Fruit fly (Drosophila melanogaster) whole organism, embryonic: Measurements from ENCODE around the gene mthl2.

Experiments used
- Aef1 ChIP-seq: fragments of 200-800 bp; sonication (Bioruptor generic); IDR thresholded peaks from 3 replicates; pipeline ENCODE4 v1.3.6; 2022; ENCODE audit warnings: missing biosample characterization, missing genetic modification characterization
- BEAF-32 ChIP-seq: fragments of 200-800 bp; sonication (Bioruptor generic); optimal IDR thresholded peaks from 3 replicates; lab custom pipeline; 2017; ENCODE audit warnings: missing biosample characterization, missing genetic modification characterization, mild to moderate bottlenecking, moderate library complexity, missing genetic modification reagents
- CG12104 ChIP-seq: fragments of 200-800 bp; sonication (Bioruptor generic); optimal IDR thresholded peaks from 3 replicates; lab custom pipeline; 2016; ENCODE audit warnings: missing biosample characterization, missing genetic modification characterization
- CG12155 ChIP-seq: fragments of 200-800 bp; sonication (Bioruptor generic); optimal IDR thresholded peaks from 3 replicates; lab custom pipeline; 2016; ENCODE audit warnings: missing biosample characterization, missing genetic modification characterization
- CG12659 ChIP-seq: fragments of 200-800 bp; sonication (Bioruptor generic); optimal IDR thresholded peaks from 3 replicates; lab custom pipeline; 2017; ENCODE audit warnings: mild to moderate bottlenecking, missing biosample characterization, missing genetic modification reagents, missing genetic modification characterization
- CG14667 ChIP-seq: fragments of 200-800 bp; sonication (Bioruptor generic); IDR thresholded peaks from 2 replicates; pipeline ENCODE4 v1.3.6; 2022; ENCODE audit warnings: missing biosample characterization, missing genetic modification characterization
- CG15479 ChIP-seq: fragments of 200-800 bp; sonication (Bioruptor generic); optimal IDR thresholded peaks from 3 replicates; lab custom pipeline; 2019; ENCODE audit warnings: missing biosample characterization, mild to moderate bottlenecking, missing genetic modification characterization, moderate library complexity
- CG16779 ChIP-seq: fragments of 200-800 bp; sonication (Bioruptor generic); IDR thresholded peaks from 2 replicates; pipeline ENCODE4 v1.3.6; 2022; ENCODE audit warnings: missing biosample characterization, missing genetic modification characterization
- CG17361 ChIP-seq: fragments of 200-800 bp; sonication (Bioruptor generic); IDR thresholded peaks from 3 replicates; pipeline ENCODE4 v1.3.6; 2022; ENCODE audit warnings: missing biosample characterization, missing genetic modification characterization
- CG17385 ChIP-seq: fragments of 200-800 bp; sonication (Bioruptor generic); optimal IDR thresholded peaks from 3 replicates; lab custom pipeline; 2018; ENCODE audit warnings: missing biosample characterization, mild to moderate bottlenecking, missing genetic modification characterization
- CG17829 ChIP-seq: fragments of 200-800 bp; optimal IDR thresholded peaks from 2 replicates; lab custom pipeline; 2019; ENCODE audit warnings: missing biosample characterization, mild to moderate bottlenecking, missing genetic modification characterization, moderate library complexity
- CG17912 ChIP-seq: fragments of 200-800 bp; sonication (Bioruptor generic); optimal IDR thresholded peaks from 2 replicates; lab custom pipeline; 2018; ENCODE audit warnings: missing biosample characterization, mild to moderate bottlenecking, missing genetic modification characterization
- CG3163 ChIP-seq: fragments of 200-800 bp; sonication (Bioruptor generic); optimal IDR thresholded peaks from 3 replicates; lab custom pipeline; 2016; ENCODE audit warnings: missing biosample characterization, missing genetic modification characterization
- CG32532 ChIP-seq: fragments of 200-800 bp; sonication (Bioruptor generic); IDR thresholded peaks from 2 replicates; pipeline ENCODE4 v1.3.6; 2022; ENCODE audit warnings: missing biosample characterization, missing genetic modification characterization
- CG32772 ChIP-seq: fragments of 200-800 bp; sonication (Bioruptor generic); IDR thresholded peaks from 2 replicates; pipeline ENCODE4 v1.3.6; 2022; ENCODE audit warnings: missing biosample characterization, missing genetic modification characterization
- CG33557 ChIP-seq: fragments of 200-800 bp; sonication (Bioruptor generic); optimal IDR thresholded peaks from 2 replicates; lab custom pipeline; 2019; ENCODE audit warnings: missing biosample characterization, mild to moderate bottlenecking, missing genetic modification characterization, moderate library complexity
- CG3995 ChIP-seq: fragments of 200-800 bp; sonication (Bioruptor generic); optimal IDR thresholded peaks from 3 replicates; lab custom pipeline; 2016; ENCODE audit warnings: missing biosample characterization, missing genetic modification characterization
- CG42726 ChIP-seq: fragments of 200-800 bp; sonication (Bioruptor generic); IDR thresholded peaks from 2 replicates; pipeline ENCODE4 v1.3.6; 2022; ENCODE audit warnings: missing biosample characterization, missing genetic modification characterization; ENCODE audit not compliant: partially characterized antibody
- CG4404 ChIP-seq: fragments of 200-800 bp; sonication (Bioruptor generic); IDR thresholded peaks from 2 replicates; pipeline ENCODE4 v1.3.6; 2022; ENCODE audit warnings: missing biosample characterization, missing genetic modification characterization
- CG4617 ChIP-seq: fragments of 200-800 bp; sonication (Bioruptor generic); optimal IDR thresholded peaks from 3 replicates; lab custom pipeline; 2016; ENCODE audit warnings: missing biosample characterization, missing genetic modification characterization, borderline replicate concordance
- CG6175 ChIP-seq: fragments of 200-800 bp; sonication (Bioruptor generic); IDR thresholded peaks from 3 replicates; pipeline ENCODE4 v1.3.6; 2022; ENCODE audit warnings: missing biosample characterization, missing genetic modification characterization
- CG7963 ChIP-seq: fragments of 200-800 bp; sonication (Bioruptor generic); IDR thresholded peaks from 3 replicates; pipeline ENCODE4 v1.3.6; 2022; ENCODE audit warnings: missing biosample characterization, missing genetic modification characterization; ENCODE audit not compliant: partially characterized antibody
- CG9932 ChIP-seq: fragments of 200-800 bp; sonication (Bioruptor generic); IDR thresholded peaks from 2 replicates; pipeline ENCODE4 v1.3.6; 2022; ENCODE audit warnings: missing biosample characterization, missing genetic modification characterization
- CHES-1-like ChIP-seq: fragments of 200-800 bp; sonication (Bioruptor generic); optimal IDR thresholded peaks from 2 replicates; lab custom pipeline; 2016; ENCODE audit warnings: missing biosample characterization, missing genetic modification characterization
- Dbx ChIP-seq: fragments of 200-800 bp; sonication (Bioruptor generic); IDR thresholded peaks from 3 replicates; pipeline ENCODE4 v1.3.6; 2022; ENCODE audit warnings: missing biosample characterization, missing genetic modification characterization
- Dfd ChIP-seq, 2 experiments: fragments of >200 bp; optimal IDR thresholded peaks; 2 replicates each; lab custom pipeline; 2017; ENCODE audit warnings: missing biosample characterization in 2 of 2, missing genetic modification characterization in 2 of 2
- Eip74EF ChIP-seq, 2 experiments: fragments of 200-800 bp in 1 of 2; fragments of >200 bp in 1 of 2; sonication (Bioruptor generic) in 1 of 2; optimal IDR thresholded peaks; 2 replicates each; lab custom pipeline; 2017 to 2019; ENCODE audit warnings: missing biosample characterization in 2 of 2, missing genetic modification characterization in 2 of 2, mild to moderate bottlenecking in 1 of 2, moderate library complexity in 1 of 2
- Ets97D ChIP-seq: fragments of 200-800 bp; sonication (Bioruptor generic); optimal IDR thresholded peaks from 3 replicates; lab custom pipeline; 2016; ENCODE audit warnings: missing biosample characterization, missing genetic modification characterization
- Gug ChIP-seq: fragments of 200-800 bp; sonication (Bioruptor generic); IDR thresholded peaks from 4 replicates; pipeline ENCODE4 v1.3.6; 2022; ENCODE audit warnings: missing biosample characterization, missing genetic modification characterization
- HmgD ChIP-seq: fragments of 200-800 bp; sonication (Bioruptor generic); optimal IDR thresholded peaks from 3 replicates; lab custom pipeline; 2016; ENCODE audit warnings: missing biosample characterization, missing genetic modification characterization
- Hmr ChIP-seq: fragments of 200-800 bp; sonication (Bioruptor generic); optimal IDR thresholded peaks from 3 replicates; lab custom pipeline; 2017; ENCODE audit warnings: mild to moderate bottlenecking, missing biosample characterization, missing genetic modification reagents, missing genetic modification characterization
- MBD-R2 ChIP-seq: fragments of 200-800 bp; sonication (Bioruptor generic); IDR thresholded peaks from 2 replicates; pipeline ENCODE4 v1.3.6; 2022; ENCODE audit warnings: missing biosample characterization, missing genetic modification characterization
- NFAT ChIP-seq: fragments of 200-800 bp; sonication (Bioruptor generic); IDR thresholded peaks from 2 replicates; pipeline ENCODE4 v1.3.6; 2022; ENCODE audit warnings: missing biosample characterization, missing genetic modification characterization
- Ravus ChIP-seq: fragments of 200-800 bp; sonication (Bioruptor generic); IDR thresholded peaks from 2 replicates; pipeline ENCODE4 v1.3.6; 2022; ENCODE audit warnings: missing biosample characterization, missing genetic modification characterization
- Spps ChIP-seq: fragments of 200-800 bp; sonication (Bioruptor generic); optimal IDR thresholded peaks from 2 replicates; lab custom pipeline; 2018; ENCODE audit warnings: missing biosample characterization, mild to moderate bottlenecking, missing genetic modification characterization
- aop ChIP-seq: fragments of 200-800 bp; sonication (Bioruptor generic); IDR thresholded peaks from 2 replicates; pipeline ENCODE4 v1.3.6; 2022; ENCODE audit warnings: missing biosample characterization, missing genetic modification characterization
- bigmax ChIP-seq: fragments of 200-800 bp; sonication (Bioruptor generic); optimal IDR thresholded peaks from 2 replicates; lab custom pipeline; 2018; ENCODE audit warnings: missing biosample characterization, mild to moderate bottlenecking, missing genetic modification characterization
- bowl ChIP-seq: fragments of 200-800 bp; sonication (Bioruptor generic); IDR thresholded peaks from 2 replicates; pipeline ENCODE4 v1.3.6; 2022; ENCODE audit warnings: missing biosample characterization, missing genetic modification characterization
- btn ChIP-seq: fragments of 200-800 bp; sonication (Bioruptor generic); optimal IDR thresholded peaks from 2 replicates; lab custom pipeline; 2016; ENCODE audit warnings: missing biosample characterization, missing genetic modification characterization
- chinmo ChIP-seq: fragments of 200-800 bp; sonication (Bioruptor generic); IDR thresholded peaks from 4 replicates; pipeline ENCODE4 v1.3.6; 2022; ENCODE audit warnings: missing biosample characterization, missing genetic modification characterization; ENCODE audit not compliant: partially characterized antibody
- crc ChIP-seq: fragments of 200-800 bp; sonication (Bioruptor generic); optimal IDR thresholded peaks from 2 replicates; lab custom pipeline; 2016; ENCODE audit warnings: missing biosample characterization, missing genetic modification characterization
- croc ChIP-seq: fragments of 200-800 bp; sonication (Bioruptor generic); conservative IDR thresholded peaks from 3 replicates; pipeline ENCODE4 v1.3.6; 2022; ENCODE audit warnings: missing biosample characterization, missing genetic modification characterization
- dan ChIP-seq: fragments of 200-800 bp; sonication (Bioruptor generic); IDR thresholded peaks from 2 replicates; pipeline ENCODE4 v1.3.6; 2022; ENCODE audit warnings: missing biosample characterization, missing genetic modification characterization
- dmrt11E ChIP-seq: fragments of 200-800 bp; sonication (Bioruptor generic); optimal IDR thresholded peaks from 3 replicates; lab custom pipeline; 2018; ENCODE audit warnings: missing biosample characterization, mild to moderate bottlenecking, missing genetic modification characterization, moderate library complexity
- grn ChIP-seq: fragments of 200-800 bp; sonication (Bioruptor generic); optimal IDR thresholded peaks from 3 replicates; lab custom pipeline; 2017; ENCODE audit warnings: missing biosample characterization, missing genetic modification characterization
- ind ChIP-seq: fragments of 200-800 bp; sonication (Bioruptor generic); optimal IDR thresholded peaks from 3 replicates; lab custom pipeline; 2016; ENCODE audit warnings: missing biosample characterization, missing genetic modification characterization
- odd ChIP-seq: fragments of 200-800 bp; sonication (Bioruptor generic); optimal IDR thresholded peaks from 2 replicates; lab custom pipeline; 2017; ENCODE audit warnings: missing biosample characterization, mild to moderate bottlenecking, missing genetic modification characterization
- p53 ChIP-seq: fragments of 200-800 bp; sonication (Bioruptor generic); optimal IDR thresholded peaks from 2 replicates; lab custom pipeline; 2016; ENCODE audit warnings: missing biosample characterization, missing genetic modification characterization
- tin ChIP-seq: fragments of 200-800 bp; sonication (Bioruptor generic); optimal IDR thresholded peaks from 3 replicates; lab custom pipeline; 2016; ENCODE audit warnings: missing biosample characterization, missing genetic modification characterization
- twi ChIP-seq: fragments of 200-800 bp; optimal IDR thresholded peaks from 2 replicates; lab custom pipeline; 2019; ENCODE audit warnings: missing biosample characterization, mild to moderate bottlenecking, missing genetic modification characterization, moderate library complexity
- vnd ChIP-seq: fragments of 200-800 bp; sonication (Bioruptor generic); IDR thresholded peaks from 3 replicates; pipeline ENCODE4 v1.3.6; 2022; ENCODE audit warnings: missing biosample characterization, missing genetic modification characterization; ENCODE audit not compliant: partially characterized antibody
- vvl ChIP-seq: fragments of 200-800 bp; sonication (Bioruptor generic); IDR thresholded peaks from 2 replicates; pipeline ENCODE4 v1.3.6; 2022; ENCODE audit warnings: missing biosample characterization, missing genetic modification characterization

mthl2 gene

dm6 chr3L:5630608-5631080, 26.1 kb downstream of the mthl2 start, which contains the start of gene Blimp-1 (continued):
- TF ChIP-seq CG6175 (GFP tag; lab: Robert Waterston, UW) (no peak), bigmax (GFP tag; lab: Kevin White, UChicago) (no peak), CG16779 (GFP tag; lab: Robert Waterston, UW) (no peak), grn (GFP tag; lab: Kevin White, UChicago) (no peak), ind (GFP tag; lab: Kevin White, UChicago) (no peak), Ets97D (GFP tag; lab: Kevin White, UChicago) (no peak), Hmr (GFP tag; lab: Kevin White, UChicago) (no peak), btn (GFP tag; lab: Kevin White, UChicago) (no peak), Dfd (GFP tag; optimal IDR thresholded peaks at IDR 0.05; lab: Kevin White, UChicago) (no peak), p53 (no peak), CG9932 (GFP tag; lab: Robert Waterston, UW) (no peak), CG17829 (tag; lab: Kevin White, UChicago) (no peak), CG17912 (GFP tag; lab: Kevin White, UChicago) (no peak), NFAT (GFP tag; lab: Robert Waterston, UW) (no peak), HmgD (GFP tag; lab: Kevin White, UChicago) (no peak), bowl (GFP tag; lab: Robert Waterston, UW) (no peak), CG32532 (GFP tag; lab: Robert Waterston, UW) (peak; percentile 51), CHES-1-like (GFP tag; lab: Kevin White, UChicago) (no peak), CG17385 (GFP tag; lab: Kevin White, UChicago) (no peak), odd (GFP tag; lab: Kevin White, UChicago) (no peak), aop (GFP tag; lab: Robert Waterston, UW) (0 out of 2 replicates have a peak, but pooled peaks have one; percentile 8), Ravus (GFP tag; lab: Robert Waterston, UW) (no peak), CG12155 (GFP tag; lab: Kevin White, UChicago) (no peak), CG4617 (GFP tag; lab: Kevin White, UChicago) (no peak), vvl (GFP tag; lab: Robert Waterston, UW) (peak; percentile 38; the same call in 1 of the 2 replicates), CG3995 (GFP tag; lab: Kevin White, UChicago) (no peak), CG3163 (GFP tag; lab: Kevin White, UChicago) (peak; percentile 86), BEAF-32 (GFP tag; lab: Kevin White, UChicago) (no peak), CG4404 (no peak), CG7963 (no peak), CG12104 (no peak), Spps (tag; lab: Kevin White, UChicago) (no peak), CG17361 (GFP tag; lab: Robert Waterston, UW) (no peak), CG12659 (no peak), croc (GFP tag; lab: Robert Waterston, UW) (no peak), tin (GFP tag; lab: Kevin White, UChicago) (no peak), MBD-R2 (GFP tag; lab: Robert Waterston, UW) (no peak), CG32772 (no peak), CG42726 (GFP tag; lab: Robert Waterston, UW) (no peak), Dbx (GFP tag; lab: Robert Waterston, UW) (0 out of 3 replicates have a peak, but pooled peaks have one; percentile 16), CG15479 (GFP tag; lab: Kevin White, UChicago) (peak; percentile 82), CG33557 (no peak), dmrt11E (no peak), Aef1 (GFP tag; lab: Robert Waterston, UW) (no peak), chinmo (GFP tag; lab: Robert Waterston, UW) (0 out of 4 replicates have a peak, but pooled peaks have one; percentile 57), twi (tag; lab: Kevin White, UChicago) (no peak), dan (GFP tag; lab: Robert Waterston, UW) (no peak), Eip74EF (GFP tag; optimal IDR thresholded peaks at IDR 0.05; lab: Kevin White, UChicago) (peak in 1 of 2 experiments; percentile 4), vnd (GFP tag; lab: Robert Waterston, UW) (no peak), Gug (GFP tag; lab: Robert Waterston, UW) (no peak), crc (no peak), CG14667 (GFP tag; lab: Robert Waterston, UW) (no peak)
